Worm (Caenorhabditis elegans) whole organism, L4 larva: Measurements from ENCODE around the gene Y54G11A.2.

Experiments used
- R02D3.7 ChIP-seq: fragments of 150-350 bp; sonication (generic microtip); optimal IDR thresholded peaks from 3 replicates; lab custom pipeline; 2014; ENCODE audit warnings: missing biosample characterization, missing genetic modification characterization
- T26A8.4 ChIP-seq: fragments of 200-800 bp; sonication (Bioruptor generic); IDR thresholded peaks from 2 replicates; pipeline ENCODE4 v1.3.6; 2022; ENCODE audit warnings: missing genetic modification characterization, missing compliant biosample characterization
- Y105C5A.15 ChIP-seq: fragments of 200-800 bp; sonication (Bioruptor generic); IDR thresholded peaks from 2 replicates; pipeline ENCODE4 v1.3.6; 2022; ENCODE audit warnings: missing genetic modification characterization, missing compliant biosample characterization
- Y48G9A.11 ChIP-seq: fragments of 200-800 bp; sonication (Bioruptor generic); IDR thresholded peaks from 2 replicates; pipeline ENCODE4 v1.3.6; 2022; ENCODE audit warnings: missing genetic modification reagents, missing genetic modification characterization, missing compliant biosample characterization
- Y75B8A.6 ChIP-seq: fragments of 200-800 bp; sonication (Bioruptor generic); IDR thresholded peaks from 2 replicates; pipeline ENCODE4 v1.3.6; 2022; ENCODE audit warnings: missing genetic modification reagents, missing genetic modification characterization, missing compliant biosample characterization
- ZK546.5 ChIP-seq, 2 experiments: sonication (generic microtip); optimal IDR thresholded peaks; 2 replicates each; lab custom pipeline; 2017; ENCODE audit warnings: missing biosample characterization in 2 of 2, missing genetic modification characterization in 2 of 2
- aha-1 ChIP-seq: fragments of 150-350 bp; peaks from one replicate; lab custom pipeline; 2014; ENCODE audit warnings: missing biosample characterization, missing genetic modification characterization
- ceh-28 ChIP-seq: fragments of 150-350 bp; optimal IDR thresholded peaks from 2 replicates; lab custom pipeline; 2014; ENCODE audit warnings: missing biosample characterization, missing genetic modification reagents, missing genetic modification characterization
- ceh-82 ChIP-seq: sonication (generic microtip); optimal IDR thresholded peaks from 2 replicates; lab custom pipeline; 2017; ENCODE audit warnings: missing biosample characterization, missing genetic modification characterization
- ces-1 ChIP-seq: fragments of 150-350 bp; sonication (generic microtip); optimal IDR thresholded peaks from 4 replicates; lab custom pipeline; 2014; ENCODE audit warnings: missing biosample characterization, missing genetic modification reagents, missing genetic modification characterization
- cey-2 ChIP-seq: sonication (generic microtip); optimal IDR thresholded peaks from 3 replicates; lab custom pipeline; 2017; ENCODE audit warnings: missing genetic modification characterization, mild to moderate bottlenecking, missing compliant biosample characterization, antibody characterized with exemption, borderline replicate concordance; ENCODE audit not compliant: insufficient read depth
- daf-19 ChIP-seq: fragments of 200-800 bp; sonication (Bioruptor generic); conservative IDR thresholded peaks from 2 replicates; pipeline ENCODE4 v1.3.6; 2022; ENCODE audit warnings: missing genetic modification characterization, missing compliant biosample characterization
- dmd-6 ChIP-seq: fragments of 200-800 bp; sonication (Bioruptor generic); IDR thresholded peaks from 2 replicates; pipeline ENCODE4 v1.3.6; 2022; ENCODE audit warnings: missing genetic modification reagents, missing genetic modification characterization, missing compliant biosample characterization
- dmd-8 ChIP-seq: fragments of 200-800 bp; sonication (Bioruptor generic); IDR thresholded peaks from 2 replicates; pipeline ENCODE4 v1.3.6; 2022; ENCODE audit warnings: missing genetic modification characterization, missing compliant biosample characterization
- dmd-9 ChIP-seq: fragments of 200-800 bp; sonication (Bioruptor generic); IDR thresholded peaks from 2 replicates; pipeline ENCODE4 v1.3.6; 2022; ENCODE audit warnings: missing genetic modification reagents, missing genetic modification characterization, missing compliant biosample characterization
- dpl-1 ChIP-seq: fragments of 150-350 bp; optimal IDR thresholded peaks from 2 replicates; lab custom pipeline; 2014; ENCODE audit warnings: missing biosample characterization, missing genetic modification reagents, missing genetic modification characterization
- duxl-1 ChIP-seq: sonication (generic microtip); optimal IDR thresholded peaks from 2 replicates; lab custom pipeline; 2016; ENCODE audit warnings: mild to moderate bottlenecking, missing genetic modification characterization, moderate library complexity, missing compliant biosample characterization; ENCODE audit not compliant: poor library complexity
- dve-1 ChIP-seq: sonication (generic microtip); optimal IDR thresholded peaks from 2 replicates; lab custom pipeline; 2017; ENCODE audit warnings: antibody characterized with exemption, mild to moderate bottlenecking, missing genetic modification characterization, missing compliant biosample characterization; ENCODE audit not compliant: insufficient read depth
- egl-27 ChIP-seq: sonication (generic microtip); optimal IDR thresholded peaks from 3 replicates; lab custom pipeline; 2017; ENCODE audit warnings: missing biosample characterization, missing genetic modification reagents, missing genetic modification characterization
- egl-43 ChIP-seq: fragments of 200-800 bp; sonication (Bioruptor generic); IDR thresholded peaks from 2 replicates; pipeline ENCODE4 v1.3.6; 2022; ENCODE audit warnings: missing genetic modification reagents, missing genetic modification characterization, missing compliant biosample characterization
- fkh-10 ChIP-seq: fragments of 150-350 bp; optimal IDR thresholded peaks from 2 replicates; lab custom pipeline; 2014; ENCODE audit warnings: missing biosample characterization, missing genetic modification reagents, missing genetic modification characterization
- hif-1 ChIP-seq, 2 experiments: sonication (generic microtip); optimal IDR thresholded peaks; 2 replicates each; lab custom pipeline; 2016 to 2017; ENCODE audit warnings: missing compliant biosample characterization in 2 of 2, missing genetic modification characterization in 2 of 2, missing genetic modification reagents in 2 of 2, missing genotype in 2 of 2, mild to moderate bottlenecking in 1 of 2
- hlh-11 ChIP-seq: fragments of 200-800 bp; sonication (Bioruptor generic); optimal IDR thresholded peaks from 2 replicates; lab custom pipeline; 2018; ENCODE audit warnings: mild to moderate bottlenecking, missing genetic modification characterization, missing compliant biosample characterization
- hlh-30 ChIP-seq: sonication (generic microtip); optimal IDR thresholded peaks from 2 replicates; lab custom pipeline; 2017; ENCODE audit warnings: antibody characterized with exemption, mild to moderate bottlenecking, missing genetic modification characterization, missing compliant biosample characterization; ENCODE audit not compliant: insufficient read depth
- jun-1 ChIP-seq: fragments of 150-350 bp; optimal IDR thresholded peaks from 2 replicates; lab custom pipeline; 2014; ENCODE audit warnings: missing biosample characterization, missing genetic modification reagents, missing genetic modification characterization
- lin-1 ChIP-seq: fragments of 200-800 bp; sonication (Bioruptor generic); IDR thresholded peaks from 2 replicates; pipeline ENCODE4 v1.3.6; 2022; ENCODE audit warnings: missing genetic modification reagents, missing genetic modification characterization, missing compliant biosample characterization
- lin-29 ChIP-seq: fragments of 200-800 bp; sonication (Bioruptor generic); IDR thresholded peaks from 2 replicates; pipeline ENCODE4 v1.3.6; 2022; ENCODE audit warnings: missing genetic modification reagents, missing genetic modification characterization, missing compliant biosample characterization
- lin-38 ChIP-seq: fragments of 200-800 bp; sonication (Bioruptor generic); IDR thresholded peaks from 2 replicates; pipeline ENCODE4 v1.3.6; 2022; ENCODE audit warnings: missing genetic modification reagents, missing genetic modification characterization, missing compliant biosample characterization
- lsy-2 ChIP-seq, 2 experiments: fragments of 150-350 bp in 1 of 2; sonication (generic microtip) in 1 of 2; optimal IDR thresholded peaks; 2 replicates each; lab custom pipeline; 2014 to 2017; ENCODE audit warnings: missing biosample characterization in 2 of 2, missing genetic modification characterization in 2 of 2
- madf-9 ChIP-seq: fragments of 200-800 bp; sonication (Bioruptor generic); conservative IDR thresholded peaks from 2 replicates; pipeline ENCODE4 v1.3.6; 2022; ENCODE audit warnings: missing genetic modification reagents, missing genetic modification characterization, missing compliant biosample characterization
- mdl-1 ChIP-seq, 2 experiments: fragments of 150-350 bp in 1 of 2; sonication (generic microtip) in 1 of 2; optimal IDR thresholded peaks; 2 replicates each; lab custom pipeline; 2014 to 2017; ENCODE audit warnings: missing biosample characterization in 2 of 2, missing genetic modification characterization in 2 of 2
- mes-2 ChIP-seq: sonication (generic microtip); optimal IDR thresholded peaks from 2 replicates; lab custom pipeline; 2016; ENCODE audit warnings: missing genotype, mild to moderate bottlenecking, missing genetic modification characterization, missing compliant biosample characterization; ENCODE audit not compliant: poor library complexity, severe bottlenecking
- mxl-2 ChIP-seq: fragments of 200-800 bp; sonication (Bioruptor generic); conservative IDR thresholded peaks from 2 replicates; pipeline ENCODE4 v1.3.6; 2022; ENCODE audit warnings: missing genetic modification reagents, missing genetic modification characterization, missing compliant biosample characterization
- mxl-3 ChIP-seq: fragments of 200-800 bp; sonication (Bioruptor generic); optimal IDR thresholded peaks from 2 replicates; lab custom pipeline; 2018; ENCODE audit warnings: mild to moderate bottlenecking, missing genetic modification characterization, missing compliant biosample characterization
- nhr-11 ChIP-seq: fragments of 150-350 bp; optimal IDR thresholded peaks from 2 replicates; lab custom pipeline; 2014; ENCODE audit warnings: missing biosample characterization, missing genetic modification characterization
- nhr-41 ChIP-seq: fragments of 200-800 bp; sonication (Bioruptor generic); IDR thresholded peaks from 2 replicates; pipeline ENCODE4 v1.3.6; 2022; ENCODE audit warnings: missing genetic modification reagents, missing genetic modification characterization, missing compliant biosample characterization
- nhr-48 ChIP-seq: sonication (generic microtip); optimal IDR thresholded peaks from 2 replicates; lab custom pipeline; 2016; ENCODE audit warnings: mild to moderate bottlenecking, missing genetic modification characterization, missing compliant biosample characterization
- nhr-6 ChIP-seq: fragments of 150-350 bp; optimal IDR thresholded peaks from 2 replicates; lab custom pipeline; 2014; ENCODE audit warnings: missing biosample characterization, missing genetic modification characterization
- pqm-1 ChIP-seq: sonication (generic microtip); optimal IDR thresholded peaks from 2 replicates; lab custom pipeline; 2017; ENCODE audit warnings: missing biosample characterization, missing genetic modification characterization
- rbr-2 ChIP-seq: sonication (generic microtip); optimal IDR thresholded peaks from 2 replicates; lab custom pipeline; 2016; ENCODE audit warnings: missing genotype, missing genetic modification characterization, missing compliant biosample characterization
- set-16 ChIP-seq: fragments of 200-800 bp; sonication (Bioruptor generic); IDR thresholded peaks from 2 replicates; pipeline ENCODE4 v1.3.6; 2022; ENCODE audit warnings: missing genetic modification reagents, missing genetic modification characterization, missing compliant biosample characterization
- spr-3 ChIP-seq: fragments of 200-800 bp; sonication (Bioruptor generic); optimal IDR thresholded peaks from 2 replicates; lab custom pipeline; 2018; ENCODE audit warnings: mild to moderate bottlenecking, missing genetic modification characterization, missing compliant biosample characterization
- tag-97 ChIP-seq: fragments of 200-800 bp; sonication (Bioruptor generic); IDR thresholded peaks from 2 replicates; pipeline ENCODE4 v1.3.6; 2022; ENCODE audit warnings: missing genetic modification characterization, missing compliant biosample characterization
- unc-130 ChIP-seq: sonication (generic microtip); optimal IDR thresholded peaks from 2 replicates; lab custom pipeline; 2016; ENCODE audit warnings: missing genetic modification reagents, missing genetic modification characterization, missing compliant biosample characterization
- unc-39 ChIP-seq: sonication (generic microtip); optimal IDR thresholded peaks from 2 replicates; lab custom pipeline; 2017; ENCODE audit warnings: missing biosample characterization, missing genetic modification characterization
- unc-62 ChIP-seq, 3 experiments: fragments of 150-350 bp in 1 of 3; sonication (generic microtip); optimal IDR thresholded peaks in 2 of 3; peaks in 1 of 3; 1 replicate in 1 of 3; 2 replicates in 2 of 3; lab custom pipeline; 2014 to 2017; ENCODE audit warnings: missing biosample characterization in 3 of 3, missing genetic modification characterization in 3 of 3, missing genetic modification reagents in 3 of 3, missing genotype in 1 of 3
- zip-2 ChIP-seq: fragments of 150-350 bp; optimal IDR thresholded peaks from 2 replicates; lab custom pipeline; 2014; ENCODE audit warnings: missing biosample characterization, missing genetic modification characterization
- ztf-11 ChIP-seq: fragments of 150-350 bp; optimal IDR thresholded peaks from 2 replicates; lab custom pipeline; 2014; ENCODE audit warnings: missing biosample characterization, missing genetic modification characterization
- ztf-7 ChIP-seq: fragments of 150-350 bp; optimal IDR thresholded peaks from 2 replicates; lab custom pipeline; 2014; ENCODE audit warnings: missing biosample characterization, missing genetic modification characterization

The Y54G11A.2 gene

DNA sequence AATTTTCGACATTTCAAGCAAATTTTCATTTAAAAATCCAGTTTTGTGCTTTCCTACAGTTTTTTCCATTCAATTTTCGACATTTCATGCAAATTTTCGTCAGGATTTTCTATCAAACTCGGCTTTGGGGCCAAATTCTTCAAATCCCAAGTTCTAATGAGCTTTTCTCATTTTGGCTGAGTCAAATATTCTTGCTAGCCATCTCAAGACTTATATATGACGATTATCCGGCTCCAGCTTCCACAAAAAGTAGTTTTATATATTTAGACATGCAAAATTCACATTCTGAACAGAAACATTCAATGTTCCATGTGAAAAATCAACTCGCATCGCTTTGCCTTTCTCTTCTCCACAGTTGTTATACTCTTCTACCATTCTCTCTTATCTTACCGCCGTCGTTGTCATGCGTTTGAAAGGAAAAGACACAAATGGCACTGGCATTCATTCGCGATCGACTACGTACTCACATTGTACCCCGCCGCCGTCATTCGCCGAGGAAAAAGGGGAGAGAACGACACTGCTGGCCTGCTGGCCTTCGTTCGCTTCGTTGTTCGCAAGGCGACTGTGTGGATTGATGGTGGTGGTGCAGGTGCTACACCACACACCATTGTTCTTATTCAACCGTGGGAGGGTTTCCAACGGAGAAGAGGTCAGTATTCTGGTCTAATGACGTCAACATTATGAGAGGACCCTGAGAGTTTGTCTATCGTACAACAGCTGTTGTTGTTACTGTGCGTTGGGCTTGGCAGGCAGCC is 4.2 kb upstream of the Y54G11A.2 start (continued):
- TF ChIP-seq mdl-1 (tag; optimal IDR thresholded peaks at IDR 0.05; lab: Kevin White, UChicago) = peak in 1 of 2 experiments; percentile 17
- TF ChIP-seq Y48G9A.11 (GFP tag; lab: Robert Waterston, UW) = no peak
- no peak for TF ChIP-seq zip-2
- no peak for TF ChIP-seq spr-3
- peak; percentile 22; the same call in 1 of the 2 replicates for TF ChIP-seq lin-38
- TF ChIP-seq dmd-6 = peak; percentile 62
- peak; percentile 80 for TF ChIP-seq mxl-3
- no peak for TF ChIP-seq unc-39
- no peak for TF ChIP-seq dmd-9 (GFP tag; lab: Robert Waterston, UW)
- TF ChIP-seq pqm-1 (tag; lab: Kevin White, UChicago) = peak; percentile 65
- TF ChIP-seq set-16 = no peak
- TF ChIP-seq daf-19 = no peak
- TF ChIP-seq T26A8.4 (GFP tag; lab: Robert Waterston, UW) = no peak
- no peak for TF ChIP-seq ceh-82 (tag; lab: Kevin White, UChicago)
- no peak for TF ChIP-seq Y75B8A.6 (GFP tag; lab: Robert Waterston, UW)
- TF ChIP-seq ces-1 (GFP tag; lab: Kevin White, UChicago) = no peak
- peak; percentile 23; the same call in 1 of the 2 replicates for TF ChIP-seq egl-43 (GFP tag; lab: Robert Waterston, UW)
- no peak for TF ChIP-seq Y105C5A.15
- no peak for TF ChIP-seq ztf-7 (tag; lab: Kevin White, UChicago)
- no peak for TF ChIP-seq ZK546.5 (tag; optimal IDR thresholded peaks at IDR 0.05; lab: Kevin White, UChicago)
- TF ChIP-seq nhr-41 (GFP tag; lab: Robert Waterston, UW) = no peak
- no peak for TF ChIP-seq madf-9 (GFP tag; lab: Robert Waterston, UW)
- TF ChIP-seq ztf-11 (tag; lab: Kevin White, UChicago) = no peak
- no peak for TF ChIP-seq lin-29 (GFP tag; lab: Robert Waterston, UW)
- no peak for TF ChIP-seq mxl-2
- peak; percentile 18 for TF ChIP-seq rbr-2 (tag; lab: Kevin White, UChicago)
- TF ChIP-seq jun-1 (tag; lab: Kevin White, UChicago) = no peak
- TF ChIP-seq lsy-2 (tag; optimal IDR thresholded peaks at IDR 0.05; lab: Kevin White, UChicago) = peak in 1 of 2 experiments; percentile 20
- TF ChIP-seq nhr-48 (tag; lab: Kevin White, UChicago) = peak; percentile 79
- no peak for TF ChIP-seq fkh-10 (GFP tag; lab: Kevin White, UChicago)
- TF ChIP-seq mes-2 = peak; percentile 36
- peak; percentile 35; the same call in 1 of the 2 replicates for TF ChIP-seq lin-1
- TF ChIP-seq egl-27 = no peak
- peak; percentile 73 for TF ChIP-seq dve-1 (tag; lab: Kevin White, UChicago)
- no peak for TF ChIP-seq cey-2
- no peak for TF ChIP-seq unc-130 (GFP tag; lab: Kevin White, UChicago)
- TF ChIP-seq unc-62 (GFP tag; optimal IDR thresholded peaks at IDR 0.05 in 1 of 2; lab: Kevin White, UChicago) = peak in 1 of 2 experiments; percentile 29
- TF ChIP-seq unc-62 (tag; optimal IDR thresholded peaks at IDR 0.05; lab: Kevin White, UChicago) = no peak
- peak; percentile 52 for TF ChIP-seq dpl-1 (GFP tag; lab: Kevin White, UChicago)
- no peak for TF ChIP-seq duxl-1
- peak; percentile 81 for TF ChIP-seq hlh-11 (tag; lab: Kevin White, UChicago)
- no peak for TF ChIP-seq nhr-6 (tag; lab: Kevin White, UChicago)
- TF ChIP-seq aha-1 (tag; lab: Kevin White, UChicago) = peak; percentile 94
- TF ChIP-seq dmd-8 (GFP tag; lab: Robert Waterston, UW) = no peak
- TF ChIP-seq R02D3.7 (tag; lab: Kevin White, UChicago) = no peak
- no peak for TF ChIP-seq tag-97 (GFP tag; lab: Robert Waterston, UW)
- no peak for TF ChIP-seq nhr-11 (tag; lab: Kevin White, UChicago)
- TF ChIP-seq hlh-30 = peak; percentile 82
- no peak for TF ChIP-seq hif-1 (tag; optimal IDR thresholded peaks at IDR 0.05; lab: Kevin White, UChicago)
- no peak for TF ChIP-seq ceh-28 (tag; lab: Kevin White, UChicago)
